Worm (Caenorhabditis elegans): ENCODE results near the gene sdz-5.

DNA sequence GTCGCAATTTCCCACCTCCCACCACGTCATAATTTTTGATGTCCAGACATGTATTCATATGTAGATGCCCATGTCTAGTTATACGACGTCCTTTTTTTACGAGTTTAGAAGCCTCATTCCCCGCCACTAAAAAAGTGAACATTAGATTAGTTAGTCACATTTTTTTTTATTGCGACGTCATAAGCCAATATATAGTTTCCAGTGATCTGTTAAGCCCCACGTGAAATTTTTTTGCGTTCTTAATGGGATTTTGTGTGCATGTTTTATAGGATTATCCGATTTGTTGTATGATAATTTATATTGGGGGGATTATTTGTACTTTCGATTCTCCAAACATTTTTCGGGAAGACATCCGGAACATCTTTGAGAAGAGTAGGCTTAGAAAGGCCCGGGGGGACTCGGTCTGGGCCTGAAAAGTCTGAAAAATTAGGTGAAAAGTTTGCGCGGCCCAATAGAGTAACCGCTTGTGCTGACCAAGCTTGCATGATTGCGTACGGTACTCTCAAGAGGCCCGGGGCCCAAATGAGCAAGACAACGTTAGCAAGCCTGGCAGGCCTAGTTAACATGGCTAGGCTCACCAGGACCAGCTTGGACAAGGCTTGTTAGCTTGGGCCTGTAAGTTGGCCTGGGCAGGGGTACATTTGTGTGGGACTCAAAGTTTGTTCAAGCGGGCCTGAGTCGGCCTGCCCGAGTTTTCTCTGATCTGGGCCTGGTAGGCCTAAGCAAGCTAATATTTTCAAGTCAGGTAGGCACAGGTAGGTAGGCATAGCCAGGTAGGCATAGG is 43.1 kb upstream of the sdz-5 start:
- TF ChIP-seq B0310.2 (tag; optimal IDR thresholded peaks at IDR 0.05) (no peak), ceh-13 (GFP tag; optimal IDR thresholded peaks at IDR 0.05) (no peak), ama-1 (optimal IDR thresholded peaks at IDR 0.05) (no peak), ets-7 (tag; optimal IDR thresholded peaks at IDR 0.05) (no peak)

All from whole organism, early embryonic.